Worm (Caenorhabditis elegans) whole organism, mixed stage, embryonic: ENCODE measurements around the gene ztf-7.

Experiments used
- blmp-1 ChIP-seq: fragments of 150-350 bp; optimal IDR thresholded peaks from 2 replicates; lab custom pipeline; 2014; ENCODE audit warnings: missing biosample characterization, missing genetic modification characterization
- ceh-39 ChIP-seq: fragments of 150-350 bp; optimal IDR thresholded peaks from 2 replicates; lab custom pipeline; 2014; ENCODE audit warnings: missing biosample characterization, missing genetic modification characterization
- ceh-43 ChIP-seq: fragments of 200-800 bp; sonication (Bioruptor generic); optimal IDR thresholded peaks from 2 replicates; lab custom pipeline; 2018; ENCODE audit warnings: mild to moderate bottlenecking, missing genetic modification characterization, moderate library complexity, missing compliant biosample characterization
- ceh-83 ChIP-seq: fragments of 200-800 bp; sonication (Bioruptor generic); optimal IDR thresholded peaks from 2 replicates; lab custom pipeline; 2018; ENCODE audit warnings: mild to moderate bottlenecking, missing genetic modification characterization, missing compliant biosample characterization
- ces-1 ChIP-seq: fragments of 150-350 bp; optimal IDR thresholded peaks from 2 replicates; lab custom pipeline; 2014; ENCODE audit warnings: missing biosample characterization, missing genetic modification reagents, missing genetic modification characterization
- cnd-1 ChIP-seq: fragments of 200-800 bp; sonication (Bioruptor generic); optimal IDR thresholded peaks from 2 replicates; lab custom pipeline; 2018; ENCODE audit warnings: mild to moderate bottlenecking, missing genetic modification characterization, missing compliant biosample characterization
- drap-1 ChIP-seq: fragments of 200-800 bp; sonication (Bioruptor generic); optimal IDR thresholded peaks from 3 replicates; lab custom pipeline; 2018; ENCODE audit warnings: mild to moderate bottlenecking, missing genetic modification characterization, missing compliant biosample characterization
- elt-1 ChIP-seq: sonication (generic microtip); optimal IDR thresholded peaks from 2 replicates; lab custom pipeline; 2017; ENCODE audit warnings: missing genetic modification characterization, mild to moderate bottlenecking, missing compliant biosample characterization, antibody characterized with exemption, moderate library complexity, borderline replicate concordance; ENCODE audit not compliant: insufficient read depth
- elt-3 ChIP-seq: fragments of 150-350 bp; optimal IDR thresholded peaks from 2 replicates; lab custom pipeline; 2014; ENCODE audit warnings: missing biosample characterization, missing genetic modification characterization
- flh-1 ChIP-seq: fragments of 200-800 bp; sonication (Bioruptor generic); optimal IDR thresholded peaks from 2 replicates; lab custom pipeline; 2018; ENCODE audit warnings: mild to moderate bottlenecking, missing genetic modification characterization, moderate library complexity, missing compliant biosample characterization
- ham-2 ChIP-seq: fragments of 200-800 bp; sonication (Bioruptor generic); optimal IDR thresholded peaks from 2 replicates; lab custom pipeline; 2018; ENCODE audit warnings: mild to moderate bottlenecking, missing genetic modification characterization, missing compliant biosample characterization
- lin-13 ChIP-seq: fragments of 150-350 bp; optimal IDR thresholded peaks from 2 replicates; lab custom pipeline; 2014; ENCODE audit warnings: missing biosample characterization, missing genetic modification characterization
- lin-32 ChIP-seq: fragments of 200-800 bp; sonication (Bioruptor generic); optimal IDR thresholded peaks from 2 replicates; lab custom pipeline; 2018; ENCODE audit warnings: mild to moderate bottlenecking, missing genetic modification characterization, missing compliant biosample characterization
- lsy-2 ChIP-seq: fragments of 150-350 bp; optimal IDR thresholded peaks from 2 replicates; lab custom pipeline; 2014; ENCODE audit warnings: missing biosample characterization, missing genetic modification characterization
- mab-5 ChIP-seq: fragments of 150-350 bp; optimal IDR thresholded peaks from 2 replicates; lab custom pipeline; 2014; ENCODE audit warnings: missing biosample characterization, missing genetic modification characterization
- mep-1 ChIP-seq: fragments of 150-350 bp; optimal IDR thresholded peaks from 2 replicates; lab custom pipeline; 2017; ENCODE audit warnings: missing biosample characterization, missing genetic modification reagents, missing genetic modification characterization, inconsistent platforms
- mls-2 ChIP-seq: sonication (generic microtip); optimal IDR thresholded peaks from 2 replicates; lab custom pipeline; 2016; ENCODE audit warnings: mild to moderate bottlenecking, missing genetic modification characterization, moderate library complexity, missing compliant biosample characterization
- nhr-12 ChIP-seq: fragments of 150-350 bp; optimal IDR thresholded peaks from 2 replicates; lab custom pipeline; 2014; ENCODE audit warnings: missing biosample characterization, missing genetic modification characterization
- nhr-2 ChIP-seq: fragments of 150-350 bp; optimal IDR thresholded peaks from 2 replicates; lab custom pipeline; 2014; ENCODE audit warnings: missing biosample characterization, missing genetic modification characterization
- nhr-237 ChIP-seq: fragments of 150-350 bp; optimal IDR thresholded peaks from 2 replicates; lab custom pipeline; 2014; ENCODE audit warnings: missing biosample characterization, missing genetic modification characterization
- nhr-28 ChIP-seq: fragments of 150-350 bp; optimal IDR thresholded peaks from 2 replicates; lab custom pipeline; 2014; ENCODE audit warnings: missing biosample characterization, missing genetic modification characterization
- nhr-76 ChIP-seq: sonication (generic microtip); optimal IDR thresholded peaks from 2 replicates; lab custom pipeline; 2017; ENCODE audit warnings: missing biosample characterization, missing genetic modification characterization
- pha-4 ChIP-seq: fragments of 150-350 bp; optimal IDR thresholded peaks from 2 replicates; lab custom pipeline; 2018; ENCODE audit warnings: missing biosample characterization, missing genetic modification reagents, missing genetic modification characterization
- sem-2 ChIP-seq: fragments of 200-800 bp; sonication (Bioruptor generic); optimal IDR thresholded peaks from 2 replicates; lab custom pipeline; 2018; ENCODE audit warnings: mild to moderate bottlenecking, missing genetic modification characterization, missing compliant biosample characterization
- snpc-4 ChIP-seq: fragments of 150-350 bp; optimal IDR thresholded peaks from 2 replicates; lab custom pipeline; 2014; ENCODE audit warnings: missing biosample characterization, missing genetic modification characterization
- sptf-1 ChIP-seq: sonication (generic microtip); optimal IDR thresholded peaks from 2 replicates; lab custom pipeline; 2017; ENCODE audit warnings: mild to moderate bottlenecking, missing genetic modification characterization, moderate library complexity, missing compliant biosample characterization
- tbx-8 ChIP-seq: fragments of 200-800 bp; sonication (Bioruptor generic); optimal IDR thresholded peaks from 2 replicates; lab custom pipeline; 2018; ENCODE audit warnings: mild to moderate bottlenecking, missing genetic modification characterization, moderate library complexity, missing compliant biosample characterization
- unc-120 ChIP-seq: sonication (generic microtip); optimal IDR thresholded peaks from 2 replicates; lab custom pipeline; 2017; ENCODE audit warnings: missing genetic modification characterization, missing compliant biosample characterization; ENCODE audit not compliant: poor library complexity, severe bottlenecking
- unc-39 ChIP-seq: fragments of 150-350 bp; optimal IDR thresholded peaks from 2 replicates; lab custom pipeline; 2014; ENCODE audit warnings: missing biosample characterization, missing genetic modification characterization
- unc-62 ChIP-seq: fragments of 150-350 bp; optimal IDR thresholded peaks from 2 replicates; lab custom pipeline; 2014; ENCODE audit warnings: missing biosample characterization, missing genetic modification reagents, missing genetic modification characterization
- zip-8 ChIP-seq: fragments of 150-350 bp; optimal IDR thresholded peaks from 2 replicates; lab custom pipeline; 2014; ENCODE audit warnings: missing biosample characterization, missing genetic modification characterization
- ztf-11 ChIP-seq: fragments of 150-350 bp; optimal IDR thresholded peaks from 2 replicates; lab custom pipeline; 2014; ENCODE audit warnings: missing biosample characterization, missing genetic modification characterization

Gene ztf-7

ce11 chrV:9798212-9798611 is 8.7 kb upstream of the ztf-7 start:
- TF ChIP-seq sptf-1 (tag; lab: Kevin White, UChicago) (no peak), unc-62 (GFP tag; lab: Kevin White, UChicago) (no peak), tbx-8 (no peak), mep-1 (no peak), unc-39 (tag; lab: Kevin White, UChicago) (no peak), ham-2 (GFP tag; lab: Kevin White, UChicago) (no peak), nhr-28 (tag; lab: Kevin White, UChicago) (no peak), ceh-39 (no peak), ceh-43 (GFP tag; lab: Kevin White, UChicago) (no peak), zip-8 (tag; lab: Kevin White, UChicago) (no peak), elt-1 (tag; lab: Kevin White, UChicago) (no peak), drap-1 (GFP tag; lab: Kevin White, UChicago) (no peak), lin-13 (no peak), nhr-237 (tag; lab: Kevin White, UChicago) (no peak), snpc-4 (tag; lab: Kevin White, UChicago) (no peak), ztf-11 (tag; lab: Kevin White, UChicago) (no peak), blmp-1 (tag; lab: Kevin White, UChicago) (no peak), mls-2 (tag; lab: Kevin White, UChicago) (no peak), elt-3 (tag; lab: Kevin White, UChicago) (no peak)

- TF ChIP-seq mab-5 (tag; lab: Kevin White, UChicago) (no peak), nhr-2 (tag; lab: Kevin White, UChicago) (no peak)
Observed at ce11 chrV:9796562-9796961, 7.1 kb upstream of the ztf-7 start, which contains the start of gene F46B6.9. F46B6.9 (plus strand) TSS chrV:9796862.

- TF ChIP-seq ces-1 (GFP tag; lab: Kevin White, UChicago) (peak; percentile 17), lsy-2 (tag; lab: Kevin White, UChicago) (no peak)
Observed at ce11 chrV:9796002-9796401, 6.5 kb upstream of the ztf-7 start.

- no peak for TF ChIP-seq nhr-237 (tag; lab: Kevin White, UChicago)
- no peak for TF ChIP-seq elt-3 (tag; lab: Kevin White, UChicago)
- no peak for TF ChIP-seq ceh-83
- no peak for TF ChIP-seq cnd-1 (tag; lab: Kevin White, UChicago)
- TF ChIP-seq sem-2 (GFP tag; lab: Kevin White, UChicago), result no peak
- no peak for TF ChIP-seq snpc-4 (tag; lab: Kevin White, UChicago)
- TF ChIP-seq lin-32 (GFP tag; lab: Kevin White, UChicago), result no peak
- no peak for TF ChIP-seq tbx-8
- TF ChIP-seq unc-39 (tag; lab: Kevin White, UChicago), result no peak
- TF ChIP-seq lin-13, result no peak
- TF ChIP-seq flh-1 (GFP tag; lab: Kevin White, UChicago), result no peak
- TF ChIP-seq unc-62 (GFP tag; lab: Kevin White, UChicago), result no peak
- no peak for TF ChIP-seq unc-120 (tag; lab: Kevin White, UChicago)
- TF ChIP-seq ceh-43 (GFP tag; lab: Kevin White, UChicago), result no peak
- TF ChIP-seq ztf-11 (tag; lab: Kevin White, UChicago), result no peak
- no peak for TF ChIP-seq ceh-39
- TF ChIP-seq mep-1, result no peak
- TF ChIP-seq pha-4 (tag; lab: Kevin White, UChicago), result no peak
Observed at ce11 chrV:9794997-9795396, 5.5 kb upstream of the ztf-7 start.

DNA sequence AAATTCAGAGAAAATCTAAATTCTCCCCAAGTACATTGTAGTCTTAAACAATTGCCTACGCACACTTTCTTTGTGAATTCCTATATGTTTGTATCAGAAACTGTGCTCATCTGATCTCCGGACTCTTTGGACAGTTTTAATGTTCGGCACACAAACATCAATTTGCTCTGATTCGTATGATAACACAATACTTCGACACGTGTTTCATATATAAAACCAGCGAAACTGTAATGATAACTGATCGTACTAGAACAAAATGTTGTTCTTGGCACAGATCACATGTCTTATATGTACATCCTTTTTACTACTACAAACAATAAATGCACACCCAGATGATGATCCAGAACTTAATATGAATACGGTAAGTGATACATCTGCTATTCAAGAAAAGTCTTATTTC is 1.8 kb upstream of the ztf-7 start, which contains the start of gene lipl-2:
Gene lipl-2, plus strand, starts transcription at position 236 of the 400 bp plus-strand sequence.
- no peak for TF ChIP-seq mab-5 (tag; lab: Kevin White, UChicago)
- TF ChIP-seq sptf-1 (tag; lab: Kevin White, UChicago), result no peak
- TF ChIP-seq cnd-1 (tag; lab: Kevin White, UChicago), result no peak
- no peak for TF ChIP-seq unc-120 (tag; lab: Kevin White, UChicago)
- TF ChIP-seq nhr-12 (tag; lab: Kevin White, UChicago), result no peak
- no peak for TF ChIP-seq tbx-8
- no peak for TF ChIP-seq elt-1 (tag; lab: Kevin White, UChicago)
- no peak for TF ChIP-seq elt-3 (tag; lab: Kevin White, UChicago)
- no peak for TF ChIP-seq nhr-76 (tag; lab: Kevin White, UChicago)
- TF ChIP-seq, all 35 proteins: peak for 0
